Worm (Caenorhabditis elegans): ENCODE measurements around the gene pisy-1.

Gene pisy-1

ce11 chrII:12739306-12739705 is 1.2 kb upstream of the pisy-1 start:
- TF ChIP-seq set-16 (GFP tag; IDR thresholded peaks at IDR 0.05): no peak
- peak; percentile 84 for TF ChIP-seq unc-130 (GFP tag; optimal IDR thresholded peaks at IDR 0.05)
- TF ChIP-seq tag-97 (GFP tag; IDR thresholded peaks at IDR 0.05): no peak
- TF ChIP-seq daf-19 (GFP tag; conservative IDR thresholded peaks at IDR 0.05): no peak
- TF ChIP-seq dve-1 (tag; optimal IDR thresholded peaks at IDR 0.05; ENCODE audit: insufficient read depth): no peak
- peak; percentile 42 for TF ChIP-seq aha-1 (tag)
- peak; percentile 82 for TF ChIP-seq Y48G9A.11 (GFP tag; IDR thresholded peaks at IDR 0.05)
- no peak for TF ChIP-seq vab-7 (GFP tag; IDR thresholded peaks at IDR 0.05)
- TF ChIP-seq zfp-2 (tag; optimal IDR thresholded peaks at IDR 0.05): no peak
- TF ChIP-seq hlh-30 (tag; optimal IDR thresholded peaks at IDR 0.05; ENCODE audit: insufficient read depth): no peak
- no peak for TF ChIP-seq daf-12 (tag; optimal IDR thresholded peaks at IDR 0.05)
- no peak for TF ChIP-seq nhr-25 (tag; optimal IDR thresholded peaks at IDR 0.05; ENCODE audit: borderline replicate concordance, insufficient read depth)
- peak; percentile 65 for TF ChIP-seq F49E8.2 (tag; optimal IDR thresholded peaks at IDR 0.05; ENCODE audit: borderline replicate concordance)
- TF ChIP-seq ceh-20 (GFP tag; IDR thresholded peaks at IDR 0.05): no peak
- no peak for TF ChIP-seq nhr-48 (tag; optimal IDR thresholded peaks at IDR 0.05)
- no peak for TF ChIP-seq zfp-3 (GFP tag; conservative IDR thresholded peaks at IDR 0.05)
- no peak for TF ChIP-seq skn-1 (tag; optimal IDR thresholded peaks at IDR 0.05)
- no peak for TF ChIP-seq T26A8.4 (GFP tag; IDR thresholded peaks at IDR 0.05)

ce11 chrII:12736579-12736978 is 1.6 kb downstream of the pisy-1 start, which contains the start of gene snrp-200:
TSS of gene snrp-200 (minus strand) at chrII:12736910.
- TF ChIP-seq ztf-11 (tag; optimal IDR thresholded peaks at IDR 0.05) (no peak), nhr-11 (tag; optimal IDR thresholded peaks at IDR 0.05) (no peak), pha-4 (GFP tag; IDR thresholded peaks at IDR 0.05) (peak; percentile 42), pha-4 (tag; optimal IDR thresholded peaks at IDR 0.05) (no peak), nhr-28 (tag; optimal IDR thresholded peaks at IDR 0.05) (no peak), ces-1 (GFP tag; optimal IDR thresholded peaks at IDR 0.05) (no peak), madf-5 (GFP tag; IDR thresholded peaks at IDR 0.05) (0 out of 4 replicates have a peak, but pooled peaks of 1 of the 2 experiments have one; percentile 14), lin-38 (GFP tag; IDR thresholded peaks at IDR 0.05) (peak; percentile 63), lin-29 (GFP tag; IDR thresholded peaks at IDR 0.05) (no peak), ceh-20 (GFP tag; IDR thresholded peaks at IDR 0.05) (no peak), mdt-29 (GFP tag; IDR thresholded peaks at IDR 0.05) (no peak), gei-8 (GFP tag; optimal IDR thresholded peaks at IDR 0.05) (peak; percentile 1), nhr-42 (GFP tag; IDR thresholded peaks at IDR 0.05) (no peak), F26F4.8 (GFP tag; conservative IDR thresholded peaks at IDR 0.05) (no peak), mxl-3 (GFP tag; optimal IDR thresholded peaks at IDR 0.05) (no peak), mdl-1 (tag; optimal IDR thresholded peaks at IDR 0.05) (no peak), vab-7 (GFP tag; IDR thresholded peaks at IDR 0.05) (no peak), D1046.2 (GFP tag; IDR thresholded peaks at IDR 0.05) (0 out of 2 replicates have a peak, but pooled peaks have one; percentile 22), php-3 (GFP tag; IDR thresholded peaks at IDR 0.05) (0 out of 2 replicates have a peak, but pooled peaks have one; percentile 38), duxl-1 (tag; optimal IDR thresholded peaks at IDR 0.05; ENCODE audit: poor library complexity) (no peak), dve-1 (tag; optimal IDR thresholded peaks at IDR 0.05; ENCODE audit: insufficient read depth) (no peak), egl-43 (GFP tag; IDR thresholded peaks at IDR 0.05) (no peak), fos-1 (tag; optimal IDR thresholded peaks at IDR 0.05) (no peak), arid-1 (GFP tag; conservative IDR thresholded peaks at IDR 0.05) (peak; percentile 59; the same call in 1 of the 2 replicates), ceh-32 (tag; optimal IDR thresholded peaks at IDR 0.05; ENCODE audit: poor library complexity) (no peak), cey-2 (tag; optimal IDR thresholded peaks at IDR 0.05; ENCODE audit: borderline replicate concordance, insufficient read depth) (no peak), F44E2.7 (GFP tag; IDR thresholded peaks at IDR 0.05) (0 out of 2 replicates have a peak, but pooled peaks have one; percentile 3), jun-1 (tag; optimal IDR thresholded peaks at IDR 0.05) (no peak), sdz-12 (GFP tag; optimal IDR thresholded peaks at IDR 0.05) (no peak), nhr-25 (tag; optimal IDR thresholded peaks at IDR 0.05; ENCODE audit: borderline replicate concordance, insufficient read depth) (no peak), hmg-1.1 (GFP tag; IDR thresholded peaks at IDR 0.05) (no peak), Y48G9A.11 (GFP tag; IDR thresholded peaks at IDR 0.05) (no peak), egl-27 (tag; optimal IDR thresholded peaks at IDR 0.05) (no peak), attf-4 (tag; optimal IDR thresholded peaks at IDR 0.05) (no peak), zag-1 (tag; optimal IDR thresholded peaks at IDR 0.05) (no peak), dmd-9 (GFP tag; IDR thresholded peaks at IDR 0.05) (no peak)
